Worm (Caenorhabditis elegans) whole organism, L4 larva: ENCODE data around the gene wars-1.

Experiments
- F26F4.8 ChIP-seq: fragments of 200-800 bp; sonication (Bioruptor generic); conservative IDR thresholded peaks from 2 replicates; pipeline ENCODE4 v1.3.6; 2022; ENCODE audit warnings: missing genetic modification characterization, missing compliant biosample characterization
- F37D6.2 ChIP-seq: sonication (generic microtip); optimal IDR thresholded peaks from 2 replicates; lab custom pipeline; 2016; ENCODE audit warnings: mild to moderate bottlenecking, missing genetic modification characterization, missing compliant biosample characterization
- F49E8.2 ChIP-seq: sonication (generic microtip); optimal IDR thresholded peaks from 2 replicates; lab custom pipeline; 2016; ENCODE audit warnings: missing compliant biosample characterization, mild to moderate bottlenecking, missing genetic modification characterization, borderline replicate concordance
- T20F7.1 ChIP-seq: fragments of 200-800 bp; sonication (Bioruptor generic); optimal IDR thresholded peaks from 2 replicates; lab custom pipeline; 2018; ENCODE audit warnings: mild to moderate bottlenecking, missing genetic modification characterization, missing compliant biosample characterization
- Y105C5A.15 ChIP-seq: fragments of 200-800 bp; sonication (Bioruptor generic); IDR thresholded peaks from 2 replicates; pipeline ENCODE4 v1.3.6; 2022; ENCODE audit warnings: missing genetic modification characterization, missing compliant biosample characterization
- Y75B8A.6 ChIP-seq: fragments of 200-800 bp; sonication (Bioruptor generic); IDR thresholded peaks from 2 replicates; pipeline ENCODE4 v1.3.6; 2022; ENCODE audit warnings: missing genetic modification reagents, missing genetic modification characterization, missing compliant biosample characterization
- aha-1 ChIP-seq: fragments of 150-350 bp; peaks from one replicate; lab custom pipeline; 2014; ENCODE audit warnings: missing biosample characterization, missing genetic modification characterization
- ama-1 ChIP-seq: fragments of 150-350 bp; optimal IDR thresholded peaks from 2 replicates; lab custom pipeline; 2014; ENCODE audit warnings: inconsistent platforms, mixed read lengths
- arid-1 ChIP-seq: fragments of 200-800 bp; sonication (Bioruptor generic); conservative IDR thresholded peaks from 2 replicates; pipeline ENCODE4 v1.3.6; 2022; ENCODE audit warnings: missing genetic modification reagents, missing genetic modification characterization, missing compliant biosample characterization
- ceh-44 ChIP-seq: fragments of 200-800 bp; sonication (Bioruptor generic); IDR thresholded peaks from 2 replicates; pipeline ENCODE4 v1.3.6; 2022; ENCODE audit warnings: missing genetic modification reagents, missing genetic modification characterization, missing compliant biosample characterization
- ctbp-1 ChIP-seq: fragments of 200-800 bp; sonication (Bioruptor generic); IDR thresholded peaks from 2 replicates; pipeline ENCODE4 v1.3.6; 2022; ENCODE audit warnings: missing genetic modification reagents, missing genetic modification characterization, missing compliant biosample characterization
- daf-16 ChIP-seq, 3 experiments: sonication (generic microtip); optimal IDR thresholded peaks; 2 replicates each; lab custom pipeline; 2016 to 2017; ENCODE audit warnings: missing genetic modification characterization in 3 of 3, missing genetic modification reagents in 3 of 3, mild to moderate bottlenecking in 2 of 3, missing compliant biosample characterization in 2 of 3, missing biosample characterization in 1 of 3, moderate library complexity in 1 of 3
- dmd-6 ChIP-seq: fragments of 200-800 bp; sonication (Bioruptor generic); IDR thresholded peaks from 2 replicates; pipeline ENCODE4 v1.3.6; 2022; ENCODE audit warnings: missing genetic modification reagents, missing genetic modification characterization, missing compliant biosample characterization
- dpl-1 ChIP-seq: fragments of 150-350 bp; optimal IDR thresholded peaks from 2 replicates; lab custom pipeline; 2014; ENCODE audit warnings: missing biosample characterization, missing genetic modification reagents, missing genetic modification characterization
- dve-1 ChIP-seq: sonication (generic microtip); optimal IDR thresholded peaks from 2 replicates; lab custom pipeline; 2017; ENCODE audit warnings: antibody characterized with exemption, mild to moderate bottlenecking, missing genetic modification characterization, missing compliant biosample characterization; ENCODE audit not compliant: insufficient read depth
- egl-27 ChIP-seq: sonication (generic microtip); optimal IDR thresholded peaks from 3 replicates; lab custom pipeline; 2017; ENCODE audit warnings: missing biosample characterization, missing genetic modification reagents, missing genetic modification characterization
- fkh-10 ChIP-seq: fragments of 150-350 bp; optimal IDR thresholded peaks from 2 replicates; lab custom pipeline; 2014; ENCODE audit warnings: missing biosample characterization, missing genetic modification reagents, missing genetic modification characterization
- hlh-11 ChIP-seq: fragments of 200-800 bp; sonication (Bioruptor generic); optimal IDR thresholded peaks from 2 replicates; lab custom pipeline; 2018; ENCODE audit warnings: mild to moderate bottlenecking, missing genetic modification characterization, missing compliant biosample characterization
- hlh-30 ChIP-seq: sonication (generic microtip); optimal IDR thresholded peaks from 2 replicates; lab custom pipeline; 2017; ENCODE audit warnings: antibody characterized with exemption, mild to moderate bottlenecking, missing genetic modification characterization, missing compliant biosample characterization; ENCODE audit not compliant: insufficient read depth
- lin-1 ChIP-seq: fragments of 200-800 bp; sonication (Bioruptor generic); IDR thresholded peaks from 2 replicates; pipeline ENCODE4 v1.3.6; 2022; ENCODE audit warnings: missing genetic modification reagents, missing genetic modification characterization, missing compliant biosample characterization
- lsy-2 ChIP-seq, 2 experiments: fragments of 150-350 bp in 1 of 2; sonication (generic microtip) in 1 of 2; optimal IDR thresholded peaks; 2 replicates each; lab custom pipeline; 2014 to 2017; ENCODE audit warnings: missing biosample characterization in 2 of 2, missing genetic modification characterization in 2 of 2
- mdt-29 ChIP-seq: fragments of 200-800 bp; sonication (Bioruptor generic); IDR thresholded peaks from 2 replicates; pipeline ENCODE4 v1.3.6; 2022; ENCODE audit warnings: missing genetic modification reagents, missing genetic modification characterization, missing compliant biosample characterization
- mep-1 ChIP-seq: fragments of 150-350 bp; sonication (generic microtip); optimal IDR thresholded peaks from 3 replicates; lab custom pipeline; 2014; ENCODE audit warnings: missing biosample characterization, missing genetic modification characterization
- mxl-3 ChIP-seq: fragments of 200-800 bp; sonication (Bioruptor generic); optimal IDR thresholded peaks from 2 replicates; lab custom pipeline; 2018; ENCODE audit warnings: mild to moderate bottlenecking, missing genetic modification characterization, missing compliant biosample characterization
- nhr-102 ChIP-seq: sonication (generic microtip); optimal IDR thresholded peaks from 2 replicates; lab custom pipeline; 2016; ENCODE audit warnings: mild to moderate bottlenecking, missing genetic modification characterization, moderate library complexity, missing compliant biosample characterization
- nhr-237 ChIP-seq: sonication (generic microtip); optimal IDR thresholded peaks from 2 replicates; lab custom pipeline; 2017; ENCODE audit warnings: missing biosample characterization, missing genetic modification characterization
- nhr-28 ChIP-seq: fragments of 150-350 bp; optimal IDR thresholded peaks from 2 replicates; lab custom pipeline; 2014; ENCODE audit warnings: missing biosample characterization, missing genetic modification characterization
- nhr-48 ChIP-seq: sonication (generic microtip); optimal IDR thresholded peaks from 2 replicates; lab custom pipeline; 2016; ENCODE audit warnings: mild to moderate bottlenecking, missing genetic modification characterization, missing compliant biosample characterization
- nhr-76 ChIP-seq: fragments of 150-350 bp; optimal IDR thresholded peaks from 2 replicates; lab custom pipeline; 2014; ENCODE audit warnings: missing biosample characterization, missing genetic modification characterization
- pha-4 ChIP-seq, 2 experiments: fragments of 150-350 bp in 1 of 2; fragments of 200-800 bp in 1 of 2; sonication (Bioruptor generic) in 1 of 2; IDR thresholded peaks in 1 of 2; optimal IDR thresholded peaks in 1 of 2; 2 replicates each; pipeline versions ENCODE4 v1.3.6 to Lab custom; 2014 to 2022; ENCODE audit warnings: missing genetic modification characterization in 2 of 2, missing genetic modification reagents in 2 of 2, missing biosample characterization in 1 of 2, missing compliant biosample characterization in 1 of 2
- php-3 ChIP-seq: fragments of 200-800 bp; sonication (Bioruptor generic); IDR thresholded peaks from 2 replicates; pipeline ENCODE4 v1.3.6; 2022; ENCODE audit warnings: missing genetic modification reagents, missing genetic modification characterization, missing compliant biosample characterization
- pqm-1 ChIP-seq: sonication (generic microtip); optimal IDR thresholded peaks from 2 replicates; lab custom pipeline; 2017; ENCODE audit warnings: missing biosample characterization, missing genetic modification characterization
- unc-39 ChIP-seq: sonication (generic microtip); optimal IDR thresholded peaks from 2 replicates; lab custom pipeline; 2017; ENCODE audit warnings: missing biosample characterization, missing genetic modification characterization
- unc-62 ChIP-seq, 3 experiments: fragments of 150-350 bp in 1 of 3; sonication (generic microtip); optimal IDR thresholded peaks in 2 of 3; peaks in 1 of 3; 1 replicate in 1 of 3; 2 replicates in 2 of 3; lab custom pipeline; 2014 to 2017; ENCODE audit warnings: missing biosample characterization in 3 of 3, missing genetic modification characterization in 3 of 3, missing genetic modification reagents in 3 of 3, missing genotype in 1 of 3
- zfp-3 ChIP-seq: fragments of 200-800 bp; sonication (Bioruptor generic); conservative IDR thresholded peaks from 2 replicates; pipeline ENCODE4 v1.3.6; 2022; ENCODE audit warnings: missing genetic modification reagents, missing genetic modification characterization, missing compliant biosample characterization
- ztf-7 ChIP-seq: fragments of 150-350 bp; optimal IDR thresholded peaks from 2 replicates; lab custom pipeline; 2014; ENCODE audit warnings: missing biosample characterization, missing genetic modification characterization

wars-1 gene

ce11 chrV:18827374-18827773, 31.6 kb downstream of the wars-1 start:
- TF ChIP-seq ceh-44, result no peak
- no peak for TF ChIP-seq F26F4.8
- TF ChIP-seq nhr-237 (tag; lab: Kevin White, UChicago), result no peak
- no peak for TF ChIP-seq Y105C5A.15 (GFP tag; lab: Robert Waterston, UW)
- no peak for TF ChIP-seq zfp-3 (GFP tag; lab: Robert Waterston, UW)
- TF ChIP-seq nhr-76 (tag; lab: Kevin White, UChicago), result no peak
- TF ChIP-seq mep-1 (tag; lab: Kevin White, UChicago), result no peak

- TF ChIP-seq F49E8.2 (tag; lab: Kevin White, UChicago), result no peak
- TF ChIP-seq nhr-102, result peak; percentile 38
- TF ChIP-seq php-3 (GFP tag; lab: Robert Waterston, UW), result peak; percentile 62
- TF ChIP-seq T20F7.1 (GFP tag; lab: Kevin White, UChicago), result no peak
- TF ChIP-seq pqm-1 (tag; lab: Kevin White, UChicago), result peak; percentile 67
- TF ChIP-seq nhr-48 (tag; lab: Kevin White, UChicago), result peak; percentile 32
- TF ChIP-seq mxl-3 (GFP tag; lab: Kevin White, UChicago), result no peak
- peak; percentile 42 for TF ChIP-seq dmd-6 (GFP tag; lab: Robert Waterston, UW)
- TF ChIP-seq Y75B8A.6 (GFP tag; lab: Robert Waterston, UW), result no peak
- TF ChIP-seq nhr-28 (tag; lab: Kevin White, UChicago), result peak; percentile 30
- peak; percentile 75 for TF ChIP-seq hlh-11
- 0 out of 2 replicates have a peak, but pooled peaks have one; percentile 22 for TF ChIP-seq lin-1
- peak in 1 of 2 experiments; percentile 29 for TF ChIP-seq daf-16 (GFP tag; optimal IDR thresholded peaks at IDR 0.05; lab: Kevin White, UChicago)
- peak; percentile 89 for TF ChIP-seq daf-16 (tag; optimal IDR thresholded peaks at IDR 0.05; lab: Kevin White, UChicago)
- peak; percentile 68 for TF ChIP-seq dve-1 (tag; lab: Kevin White, UChicago)
- TF ChIP-seq lsy-2 (tag; optimal IDR thresholded peaks at IDR 0.05; lab: Kevin White, UChicago), result peak in 1 of 2 experiments; percentile 34
- TF ChIP-seq hlh-30, result peak; percentile 44
- TF ChIP-seq unc-62 (GFP tag; optimal IDR thresholded peaks at IDR 0.05 in 1 of 2; lab: Kevin White, UChicago), result peak in 1 of 2 experiments; percentile 43
- TF ChIP-seq unc-62 (tag; optimal IDR thresholded peaks at IDR 0.05; lab: Kevin White, UChicago), result no peak
- TF ChIP-seq fkh-10, result no peak
Measured at ce11 chrV:18826445-18826844, 32.6 kb downstream of the wars-1 start.

- TF ChIP-seq ztf-7 (tag; lab: Kevin White, UChicago) (no peak), nhr-76 (tag; lab: Kevin White, UChicago) (no peak), fkh-10 (peak; percentile 86)
Measured at ce11 chrV:18821569-18821968, 37.5 kb downstream of the wars-1 start.

- TF ChIP-seq arid-1 (GFP tag; lab: Robert Waterston, UW) (no peak), unc-39 (tag; lab: Kevin White, UChicago) (no peak), aha-1 (peak; percentile 92)
Measured at ce11 chrV:18819643-18820042, 39.4 kb downstream of the wars-1 start, which contains the start of gene ncs-5. Gene ncs-5, plus strand, starts transcription at chrV:18819766.

ce11 chrV:18811360-18811759, 47.7 kb downstream of the wars-1 start, which contains the start of gene C54E10.7:
Gene C54E10.7, plus strand, starts transcription at chrV:18811660.
- TF ChIP-seq ama-1 (lab: Kevin White, UChicago) (no peak), pha-4 (GFP tag; IDR thresholded peaks at IDR 0.05; lab: Robert Waterston, UW) (no peak), pha-4 (tag; optimal IDR thresholded peaks at IDR 0.05; lab: Kevin White, UChicago) (no peak), dpl-1 (no peak), mdt-29 (GFP tag; lab: Robert Waterston, UW) (no peak), ctbp-1 (GFP tag; lab: Robert Waterston, UW) (no peak), egl-27 (no peak), F37D6.2 (tag; lab: Kevin White, UChicago) (no peak), arid-1 (GFP tag; lab: Robert Waterston, UW) (no peak)
